Worm (Caenorhabditis elegans): ENCODE measurements around the gene dnpp-1.

dnpp-1 gene

ce11 chrIII:5863774-5864173, at the start of gene dnpp-1:
Gene dnpp-1, minus strand, starts transcription at chrIII:5863803.
- no peak for TF ChIP-seq unc-62 (GFP tag; optimal IDR thresholded peaks at IDR 0.05)

ce11 chrIII:5908408-5908807, 44.8 kb upstream of the dnpp-1 start, which contains the start of gene C28H8.3:
Gene C28H8.3, plus strand, starts transcription at chrIII:5908700.
- TF ChIP-seq unc-62 (GFP tag; optimal IDR thresholded peaks at IDR 0.05): no peak

- TF ChIP-seq unc-62 (GFP tag; optimal IDR thresholded peaks at IDR 0.05): no peak
Measured at ce11 chrIII:5906749-5907148, 43.1 kb upstream of the dnpp-1 start, which contains the start of gene erd-2.2. Gene erd-2.2, plus strand, starts transcription at chrIII:5907049.

ce11 chrIII:5906059-5906458, 42.5 kb upstream of the dnpp-1 start, which contains the start of gene dpff-1:
Gene dpff-1, minus strand, starts transcription at chrIII:5906346.
- TF ChIP-seq unc-62 (GFP tag; optimal IDR thresholded peaks at IDR 0.05): no peak

- TF ChIP-seq unc-62 (GFP tag; optimal IDR thresholded peaks at IDR 0.05): no peak
Measured at ce11 chrIII:5902558-5902957, 39.0 kb upstream of the dnpp-1 start.

- no peak for TF ChIP-seq unc-62 (GFP tag; optimal IDR thresholded peaks at IDR 0.05)
Measured at ce11 chrIII:5900709-5901108, 37.1 kb upstream of the dnpp-1 start.

ce11 chrIII:5898631-5899030, 35.0 kb upstream of the dnpp-1 start:
- TF ChIP-seq unc-62 (GFP tag; optimal IDR thresholded peaks at IDR 0.05): no peak

- TF ChIP-seq unc-62 (GFP tag; optimal IDR thresholded peaks at IDR 0.05): no peak
Measured at ce11 chrIII:5897468-5897867, 33.9 kb upstream of the dnpp-1 start.

- no peak for TF ChIP-seq unc-62 (GFP tag; optimal IDR thresholded peaks at IDR 0.05)
Measured at ce11 chrIII:5895913-5896312, 32.3 kb upstream of the dnpp-1 start, which contains the start of gene pxl-1. Gene pxl-1, minus strand, starts transcription at chrIII:5896013.

- TF ChIP-seq unc-62 (GFP tag; optimal IDR thresholded peaks at IDR 0.05): no peak
Measured at ce11 chrIII:5892909-5893308, 29.3 kb upstream of the dnpp-1 start.

- TF ChIP-seq unc-62 (GFP tag; optimal IDR thresholded peaks at IDR 0.05): no peak
Measured at ce11 chrIII:5888675-5889074, 25.1 kb upstream of the dnpp-1 start, which contains the start of gene C28H8.8. Gene C28H8.8, minus strand, starts transcription at chrIII:5888775.

- no peak for TF ChIP-seq unc-62 (GFP tag; optimal IDR thresholded peaks at IDR 0.05)
Measured at ce11 chrIII:5886893-5887292, 23.3 kb upstream of the dnpp-1 start, which contains the start of gene C28H8.7. Gene C28H8.7, minus strand, starts transcription at chrIII:5886993.

- TF ChIP-seq unc-62 (GFP tag; optimal IDR thresholded peaks at IDR 0.05): no peak
Measured at ce11 chrIII:5884459-5884858, 20.9 kb upstream of the dnpp-1 start.

- TF ChIP-seq unc-62 (GFP tag; optimal IDR thresholded peaks at IDR 0.05): no peak
Measured at ce11 chrIII:5884007-5884406, 20.4 kb upstream of the dnpp-1 start, which contains the start of gene C28H8.5. Gene C28H8.5, plus strand, starts transcription at chrIII:5884307.

- no peak for TF ChIP-seq unc-62 (GFP tag; optimal IDR thresholded peaks at IDR 0.05)
Measured at ce11 chrIII:5883517-5883916, 19.9 kb upstream of the dnpp-1 start.

- no peak for TF ChIP-seq unc-62 (GFP tag; optimal IDR thresholded peaks at IDR 0.05)
Measured at ce11 chrIII:5882823-5883222, 19.2 kb upstream of the dnpp-1 start, which contains the start of gene F01F1.14. Gene F01F1.14, minus strand, starts transcription at chrIII:5882923.

- TF ChIP-seq unc-62 (GFP tag; optimal IDR thresholded peaks at IDR 0.05): no peak
Measured at ce11 chrIII:5882284-5882683, 18.7 kb upstream of the dnpp-1 start.

Data from whole organism, dauer.